Worm (Caenorhabditis elegans): ENCODE results near the gene sto-2.

DNA sequence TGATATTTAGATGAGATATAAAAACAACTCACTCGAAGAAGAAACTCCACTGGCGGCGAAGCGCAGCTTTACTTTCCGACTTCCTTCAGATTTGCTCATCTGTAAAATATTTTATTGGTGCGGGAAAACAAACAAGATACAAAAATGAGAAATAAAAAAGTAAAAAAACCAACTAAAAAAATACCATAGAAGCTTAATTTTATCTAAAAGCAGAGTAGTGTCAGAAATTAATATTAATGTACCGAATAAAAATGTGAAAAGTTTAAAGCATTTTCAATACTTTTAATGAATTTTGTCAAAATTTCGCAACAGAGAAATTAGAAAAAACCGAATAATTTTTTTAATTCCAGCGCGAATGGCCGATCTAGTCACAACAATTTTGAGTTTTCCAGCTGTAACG is at the start of gene sto-2:
- no peak for TF ChIP-seq ceh-82 (tag; optimal IDR thresholded peaks at IDR 0.05)
- TF ChIP-seq elt-3 (tag; optimal IDR thresholded peaks at IDR 0.05) = no peak
- no peak for TF ChIP-seq lin-13 (GFP tag; optimal IDR thresholded peaks at IDR 0.05)
- TF ChIP-seq rnt-1 (tag; optimal IDR thresholded peaks at IDR 0.05) = no peak
- TF ChIP-seq skn-1 (tag; optimal IDR thresholded peaks at IDR 0.05) = no peak
- no peak for TF ChIP-seq aha-1 (tag; optimal IDR thresholded peaks at IDR 0.05)

Measured in whole organism, L1 larva.